Fruit fly (Drosophila melanogaster) whole organism, embryonic: ENCODE measurements around the gene Mst89B.

Experiments
- Awh ChIP-seq: fragments of 200-800 bp; sonication (Bioruptor generic); IDR thresholded peaks from 2 replicates; pipeline ENCODE4, ENCODE4 v1.3.6; 2022; ENCODE audit warnings: missing biosample characterization, missing genetic modification characterization
- CG10959 ChIP-seq: fragments of 200-800 bp; sonication (Bioruptor generic); IDR thresholded peaks from 2 replicates; pipeline ENCODE4 v1.3.6; 2022; ENCODE audit warnings: missing biosample characterization, missing genetic modification characterization
- CG11695 ChIP-seq: fragments of 200-800 bp; sonication (Bioruptor generic); IDR thresholded peaks from 3 replicates; pipeline ENCODE4 v1.3.6; 2022; ENCODE audit warnings: missing biosample characterization, missing genetic modification characterization
- CG11696 ChIP-seq: fragments of 200-800 bp; sonication (Bioruptor generic); IDR thresholded peaks from 2 replicates; pipeline ENCODE4 v1.3.6; 2022; ENCODE audit warnings: missing biosample characterization, missing genetic modification characterization
- CG11723 ChIP-seq: fragments of 200-800 bp; sonication (Bioruptor generic); optimal IDR thresholded peaks from 2 replicates; lab custom pipeline; 2017; ENCODE audit warnings: missing biosample characterization, mild to moderate bottlenecking, missing genetic modification characterization
- CG12299 ChIP-seq: fragments of 200-800 bp; sonication (Bioruptor generic); optimal IDR thresholded peaks from 2 replicates; lab custom pipeline; 2018; ENCODE audit warnings: missing biosample characterization, mild to moderate bottlenecking, missing genetic modification characterization
- CG12391 ChIP-seq: fragments of 200-800 bp; sonication (Bioruptor generic); optimal IDR thresholded peaks from 3 replicates; lab custom pipeline; 2018; ENCODE audit warnings: missing biosample characterization, mild to moderate bottlenecking, missing genetic modification characterization, moderate library complexity
- CG13424 ChIP-seq: fragments of 200-800 bp; sonication (Bioruptor generic); optimal IDR thresholded peaks from 2 replicates; lab custom pipeline; 2019; ENCODE audit warnings: missing biosample characterization, mild to moderate bottlenecking, missing genetic modification characterization, moderate library complexity
- CG14050 ChIP-seq: fragments of 200-800 bp; sonication (Bioruptor generic); IDR thresholded peaks from 3 replicates; pipeline ENCODE4 v1.3.6; 2022; ENCODE audit warnings: missing biosample characterization, missing genetic modification characterization
- CG15073 ChIP-seq: fragments of 200-800 bp; sonication (Bioruptor generic); optimal IDR thresholded peaks from 2 replicates; lab custom pipeline; 2016; ENCODE audit warnings: missing biosample characterization, missing genetic modification characterization
- CG16815 ChIP-seq: fragments of 200-800 bp; sonication (Bioruptor generic); optimal IDR thresholded peaks from 3 replicates; lab custom pipeline; 2017; ENCODE audit warnings: missing biosample characterization, mild to moderate bottlenecking, missing genetic modification characterization
- CG18011 ChIP-seq: fragments of 200-800 bp; sonication (Bioruptor generic); optimal IDR thresholded peaks from 2 replicates; lab custom pipeline; 2017; ENCODE audit warnings: missing biosample characterization, missing genetic modification characterization, mild to moderate bottlenecking, moderate library complexity, missing genotype
- CG32772 ChIP-seq: fragments of 200-800 bp; sonication (Bioruptor generic); IDR thresholded peaks from 2 replicates; pipeline ENCODE4 v1.3.6; 2022; ENCODE audit warnings: missing biosample characterization, missing genetic modification characterization
- CG7928 ChIP-seq: fragments of 200-800 bp; sonication (Bioruptor generic); optimal IDR thresholded peaks from 2 replicates; lab custom pipeline; 2017; ENCODE audit warnings: missing biosample characterization, mild to moderate bottlenecking, missing genetic modification characterization
- CG8290 ChIP-seq, 3 experiments: fragments of 200-800 bp; sonication (Bioruptor generic); optimal IDR thresholded peaks; 2 replicates each; lab custom pipeline; 2016 to 2019; ENCODE audit warnings: missing biosample characterization in 3 of 3, missing genetic modification characterization in 3 of 3, mild to moderate bottlenecking in 2 of 3, moderate library complexity in 1 of 3
- CG8359 ChIP-seq: fragments of 200-800 bp; sonication (Bioruptor generic); optimal IDR thresholded peaks from 2 replicates; lab custom pipeline; 2017; ENCODE audit warnings: missing biosample characterization, mild to moderate bottlenecking, missing genetic modification characterization, borderline replicate concordance
- CG9609 ChIP-seq: fragments of 200-800 bp; sonication (Bioruptor generic); optimal IDR thresholded peaks from 3 replicates; lab custom pipeline; 2016; ENCODE audit warnings: missing biosample characterization, missing genetic modification characterization
- Camta ChIP-seq: fragments of 200-800 bp; sonication (Bioruptor generic); optimal IDR thresholded peaks from 2 replicates; lab custom pipeline; 2016; ENCODE audit warnings: missing biosample characterization, missing genetic modification characterization
- Deaf1 ChIP-seq: fragments of 200-800 bp; optimal IDR thresholded peaks from 3 replicates; lab custom pipeline; 2019; ENCODE audit warnings: missing biosample characterization, mild to moderate bottlenecking, missing genetic modification characterization, moderate library complexity
- Elba2 ChIP-seq: fragments of 200-800 bp; sonication (Bioruptor generic); optimal IDR thresholded peaks from 3 replicates; lab custom pipeline; 2016; ENCODE audit warnings: missing biosample characterization, missing genetic modification characterization
- HLH4C ChIP-seq: fragments of 200-800 bp; sonication (Bioruptor generic); IDR thresholded peaks from 3 replicates; pipeline ENCODE4 v1.3.6; 2022; ENCODE audit warnings: missing biosample characterization, missing genetic modification characterization; ENCODE audit not compliant: partially characterized antibody
- Hsf ChIP-seq: fragments of 200-800 bp; sonication (Bioruptor generic); optimal IDR thresholded peaks from 3 replicates; lab custom pipeline; 2016; ENCODE audit warnings: missing biosample characterization, missing genetic modification characterization
- MESR4 ChIP-seq: fragments of 200-800 bp; sonication (Bioruptor generic); optimal IDR thresholded peaks from 2 replicates; lab custom pipeline; 2018; ENCODE audit warnings: missing biosample characterization, mild to moderate bottlenecking, missing genetic modification characterization, moderate library complexity
- MTF-1 ChIP-seq: fragments of 200-800 bp; sonication (Bioruptor generic); optimal IDR thresholded peaks from 2 replicates; lab custom pipeline; 2018; ENCODE audit warnings: missing biosample characterization, mild to moderate bottlenecking, missing genetic modification characterization, borderline replicate concordance
- Meics ChIP-seq: fragments of 200-800 bp; sonication (Bioruptor generic); optimal IDR thresholded peaks from 2 replicates; lab custom pipeline; 2017; ENCODE audit warnings: missing biosample characterization, mild to moderate bottlenecking, missing genetic modification characterization
- Mrtf ChIP-seq: fragments of 200-800 bp; sonication (Bioruptor generic); IDR thresholded peaks from 3 replicates; pipeline ENCODE4 v1.3.6; 2022; ENCODE audit warnings: missing biosample characterization, missing genetic modification characterization
- Pdp1 ChIP-seq, 2 experiments: fragments of 200-800 bp; sonication (Bioruptor generic); optimal IDR thresholded peaks; 3 replicates each; lab custom pipeline; 2016; ENCODE audit warnings: missing biosample characterization in 2 of 2, missing genetic modification characterization in 2 of 2, mild to moderate bottlenecking in 1 of 2, moderate library complexity in 1 of 2
- Sin3A ChIP-seq: fragments of >200 bp; optimal IDR thresholded peaks from 2 replicates; lab custom pipeline; 2018
- Trl ChIP-seq, 3 experiments: fragments of >200 bp in 2 of 3; fragments of 200-800 bp in 1 of 3; sonication (Bioruptor generic) in 1 of 3; optimal IDR thresholded peaks; 2 replicates in 1 of 3; 3 replicates in 2 of 3; lab custom pipeline; 2016 to 2017; ENCODE audit warnings: missing biosample characterization in 1 of 3, missing genetic modification characterization in 1 of 3
- amos ChIP-seq: fragments of 200-800 bp; sonication (Bioruptor generic); IDR thresholded peaks from 2 replicates; pipeline ENCODE4 v1.3.6; 2022; ENCODE audit warnings: missing biosample characterization, missing genetic modification characterization; ENCODE audit not compliant: partially characterized antibody
- ara ChIP-seq: fragments of 200-800 bp; sonication (Bioruptor generic); IDR thresholded peaks from 2 replicates; pipeline ENCODE4 v1.3.6; 2022; ENCODE audit warnings: missing biosample characterization, missing genetic modification characterization
- bbx ChIP-seq: fragments of 200-800 bp; sonication (Bioruptor generic); IDR thresholded peaks from 2 replicates; pipeline ENCODE4 v1.3.6; 2022; ENCODE audit warnings: missing biosample characterization, missing genetic modification characterization; ENCODE audit not compliant: partially characterized antibody
- caup ChIP-seq: fragments of 200-800 bp; sonication (Bioruptor generic); optimal IDR thresholded peaks from 3 replicates; lab custom pipeline; 2017; ENCODE audit warnings: missing biosample characterization, mild to moderate bottlenecking, missing genetic modification characterization, moderate library complexity; ENCODE audit not compliant: severe bottlenecking
- chif ChIP-seq, 2 experiments: fragments of 200-800 bp; sonication (Bioruptor generic); optimal IDR thresholded peaks; 3 replicates each; lab custom pipeline; 2016; ENCODE audit warnings: missing biosample characterization in 2 of 2, missing genetic modification characterization in 2 of 2
- dan ChIP-seq: fragments of 200-800 bp; sonication (Bioruptor generic); IDR thresholded peaks from 2 replicates; pipeline ENCODE4 v1.3.6; 2022; ENCODE audit warnings: missing biosample characterization, missing genetic modification characterization
- dm ChIP-seq: fragments of 200-800 bp; sonication (Bioruptor generic); optimal IDR thresholded peaks from 3 replicates; lab custom pipeline; 2016; ENCODE audit warnings: missing biosample characterization, missing genetic modification characterization
- eve ChIP-seq, 2 experiments: fragments of >200 bp; optimal IDR thresholded peaks; 2 replicates each; lab custom pipeline; 2017; ENCODE audit warnings: missing biosample characterization in 2 of 2, missing genetic modification characterization in 2 of 2
- hth ChIP-seq: fragments of >200 bp; optimal IDR thresholded peaks from 2 replicates; lab custom pipeline; 2017; ENCODE audit warnings: inconsistent platforms
- pum ChIP-seq: fragments of 200-800 bp; sonication (Bioruptor generic); optimal IDR thresholded peaks from 2 replicates; lab custom pipeline; 2016; ENCODE audit warnings: missing biosample characterization, missing genetic modification characterization
- row ChIP-seq: fragments of 200-800 bp; sonication (Bioruptor generic); IDR thresholded peaks from 3 replicates; pipeline ENCODE4 v1.3.6; 2022; ENCODE audit warnings: missing biosample characterization, missing genetic modification characterization
- salm ChIP-seq: fragments of 200-800 bp; sonication (Bioruptor generic); optimal IDR thresholded peaks from 2 replicates; lab custom pipeline; 2018; ENCODE audit warnings: missing biosample characterization, mild to moderate bottlenecking, missing genetic modification characterization
- schlank ChIP-seq: fragments of 200-800 bp; sonication (Bioruptor generic); optimal IDR thresholded peaks from 2 replicates; lab custom pipeline; 2018; ENCODE audit warnings: missing biosample characterization, mild to moderate bottlenecking, missing genetic modification characterization
- sna ChIP-seq: fragments of 200-800 bp; sonication (Bioruptor generic); IDR thresholded peaks from 2 replicates; pipeline ENCODE4 v1.3.6; 2022; ENCODE audit warnings: missing biosample characterization, missing genetic modification characterization; ENCODE audit not compliant: partially characterized antibody
- ssp ChIP-seq: fragments of 200-800 bp; sonication (Bioruptor generic); IDR thresholded peaks from 2 replicates; pipeline ENCODE4 v1.3.6; 2022; ENCODE audit warnings: missing biosample characterization, missing genetic modification characterization
- toy ChIP-seq: fragments of 200-800 bp; sonication (Bioruptor generic); IDR thresholded peaks from 2 replicates; pipeline ENCODE4 v1.3.6; 2022; ENCODE audit warnings: missing biosample characterization, missing genetic modification characterization
- trh ChIP-seq: fragments of 200-800 bp; sonication (Bioruptor generic); optimal IDR thresholded peaks from 2 replicates; lab custom pipeline; 2016; ENCODE audit warnings: missing biosample characterization, missing genetic modification characterization
- twi ChIP-seq: fragments of 200-800 bp; optimal IDR thresholded peaks from 2 replicates; lab custom pipeline; 2019; ENCODE audit warnings: missing biosample characterization, mild to moderate bottlenecking, missing genetic modification characterization, moderate library complexity

Gene Mst89B

DNA sequence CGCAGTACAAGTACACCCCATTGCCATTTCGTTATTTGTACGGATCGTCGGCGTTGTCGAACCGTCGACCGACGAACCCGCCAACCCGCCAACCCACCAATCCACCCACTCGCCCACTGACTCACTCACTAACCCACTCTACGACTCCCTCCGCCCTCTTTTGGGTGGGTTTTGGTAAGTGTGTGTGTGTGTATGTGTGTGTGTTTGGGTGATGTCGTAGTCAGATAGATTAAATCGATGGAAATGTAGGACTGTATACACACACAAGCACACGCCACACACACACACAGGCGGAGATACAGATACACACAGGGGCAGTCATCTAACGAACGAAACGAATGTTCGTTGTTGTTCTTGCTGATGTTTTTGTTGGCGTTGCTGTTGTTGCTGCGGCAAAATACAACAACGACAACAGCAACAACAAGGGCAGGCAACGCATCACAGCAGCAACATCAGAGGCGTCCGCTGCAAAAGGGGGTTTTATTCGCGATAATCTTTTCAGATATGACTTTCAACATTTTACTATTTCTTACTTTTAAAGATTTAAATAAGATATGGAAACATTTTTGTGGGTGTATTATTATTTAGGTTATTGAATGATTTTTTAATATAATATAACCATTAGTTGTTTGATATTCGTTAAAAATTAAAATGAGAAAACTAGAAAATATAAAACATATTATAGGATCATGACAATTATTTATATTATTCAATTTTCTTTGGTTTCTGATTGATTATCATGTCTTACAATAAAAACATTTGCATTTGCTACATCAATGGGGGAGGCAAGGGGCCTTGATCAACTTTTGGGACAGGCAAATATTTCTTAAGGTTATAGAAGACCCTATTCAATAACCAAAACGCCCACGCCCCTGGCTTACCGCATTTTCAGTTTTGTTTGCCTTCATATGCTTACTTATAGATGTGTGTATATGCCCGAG lies 45.2 kb upstream of the Mst89B start (continued):
- TF ChIP-seq Hsf (peak; percentile 46), CG12391 (peak; percentile 95), CG9609 (GFP tag; lab: Kevin White, UChicago) (peak; percentile 43), CG8359 (GFP tag; lab: Kevin White, UChicago) (peak; percentile 57), CG13424 (tag; lab: Kevin White, UChicago) (peak; percentile 97), ara (GFP tag; lab: Robert Waterston, UW) (peak; percentile 75), dm (GFP tag; lab: Kevin White, UChicago) (no peak), pum (GFP tag; lab: Kevin White, UChicago) (peak; percentile 17), amos (peak; percentile 17; the same call in 1 of the 2 replicates), CG8290 (GFP tag; optimal IDR thresholded peaks at IDR 0.05; lab: Kevin White, UChicago) (peak; percentile 44), CG8290 (tag; optimal IDR thresholded peaks at IDR 0.05; lab: Kevin White, UChicago) (peak in 1 of 2 experiments; percentile 64), CG11723 (GFP tag; lab: Kevin White, UChicago) (peak; percentile 93), salm (tag; lab: Kevin White, UChicago) (peak; percentile 77), toy (GFP tag; lab: Robert Waterston, UW) (peak; percentile 33; the same call in 1 of the 2 replicates), CG7928 (peak; percentile 55), caup (GFP tag; lab: Kevin White, UChicago) (peak; percentile 90), CG16815 (GFP tag; lab: Kevin White, UChicago) (peak; percentile 91), CG15073 (GFP tag; lab: Kevin White, UChicago) (no peak), CG14050 (GFP tag; lab: Robert Waterston, UW) (peak; percentile 37), eve (GFP tag; optimal IDR thresholded peaks at IDR 0.05; lab: Kevin White, UChicago) (no peak), CG12299 (tag; lab: Kevin White, UChicago) (peak; percentile 75), Pdp1 (GFP tag; optimal IDR thresholded peaks at IDR 0.05; lab: Kevin White, UChicago) (peak in 1 of 2 experiments; percentile 55), chif (GFP tag; optimal IDR thresholded peaks at IDR 0.05; lab: Kevin White, UChicago) (peak; percentile 29 to 38), CG32772 (GFP tag; lab: Robert Waterston, UW) (peak; percentile 79), Sin3A (lab: Kevin White, UChicago) (no peak), Meics (GFP tag; lab: Kevin White, UChicago) (peak; percentile 95), CG18011 (GFP tag; lab: Kevin White, UChicago) (peak; percentile 67), Camta (GFP tag; lab: Kevin White, UChicago) (no peak), CG10959 (GFP tag; lab: Robert Waterston, UW) (no peak), hth (lab: Kevin White, UChicago) (no peak), Mrtf (peak; percentile 71), schlank (no peak), MESR4 (GFP tag; lab: Kevin White, UChicago) (no peak), twi (peak; percentile 94), Trl (optimal IDR thresholded peaks at IDR 0.05; lab: Kevin White, UChicago) (no peak), Trl (GFP tag; optimal IDR thresholded peaks at IDR 0.05; lab: Kevin White, UChicago) (no peak), bbx (GFP tag; lab: Robert Waterston, UW) (peak; percentile 51), trh (peak; percentile 70), CG11695 (GFP tag; lab: Robert Waterston, UW) (peak; percentile 76), sna (GFP tag; lab: Robert Waterston, UW) (0 out of 2 replicates have a peak, but pooled peaks have one; percentile 16), dan (GFP tag; lab: Robert Waterston, UW) (no peak), ssp (GFP tag; lab: Robert Waterston, UW) (peak; percentile 37; the same call in 1 of the 2 replicates), CG11696 (GFP tag; lab: Robert Waterston, UW) (peak; percentile 77), Awh (GFP tag; lab: Robert Waterston, UW) (peak; percentile 60; the same call in 1 of the 2 replicates), MTF-1 (GFP tag; lab: Kevin White, UChicago) (no peak), HLH4C (GFP tag; lab: Robert Waterston, UW) (no peak; the same call in 2 of the 3 replicates), Deaf1 (tag; lab: Kevin White, UChicago) (peak; percentile 78), row (GFP tag; lab: Robert Waterston, UW) (peak; percentile 81), Elba2 (GFP tag; lab: Kevin White, UChicago) (no peak)
